Fruit fly (Drosophila melanogaster) whole organism, pupa: ENCODE measurements around the gene Sidpn.

Experiments
- CG10348 ChIP-seq: fragments of 200-800 bp; sonication (Bioruptor generic); IDR thresholded peaks from 2 replicates; pipeline ENCODE4 v1.3.6; 2022; ENCODE audit warnings: missing biosample characterization, missing genetic modification characterization
- CG34367 ChIP-seq: fragments of 200-800 bp; sonication (Bioruptor generic); optimal IDR thresholded peaks from 2 replicates; lab custom pipeline; 2018; ENCODE audit warnings: missing biosample characterization, mild to moderate bottlenecking, missing genetic modification characterization
- CG4496 ChIP-seq: fragments of 200-800 bp; sonication (Bioruptor generic); IDR thresholded peaks from 3 replicates; pipeline ENCODE4 v1.3.6; 2022; ENCODE audit warnings: missing biosample characterization, missing genetic modification characterization
- CG8301 ChIP-seq: fragments of 200-800 bp; sonication (Bioruptor generic); optimal IDR thresholded peaks from 2 replicates; lab custom pipeline; 2018; ENCODE audit warnings: missing biosample characterization, mild to moderate bottlenecking, missing genetic modification characterization
- Ets98B ChIP-seq: fragments of 200-800 bp; sonication (Bioruptor generic); IDR thresholded peaks from 2 replicates; pipeline ENCODE4 v1.3.6; 2022; ENCODE audit warnings: missing biosample characterization, missing genetic modification characterization

- no peak for TF ChIP-seq CG8301 (tag; lab: Kevin White, UChicago)
- no peak for TF ChIP-seq CG10348
- TF ChIP-seq CG34367: no peak
- no peak for TF ChIP-seq CG4496 (GFP tag; lab: Robert Waterston, UW)
- no peak for TF ChIP-seq Ets98B
Observed at dm6 chr2L:19068393-19068792, 40.9 kb downstream of the Sidpn start.
